Fruit fly (Drosophila melanogaster) whole organism, wandering third instar larva: ENCODE measurements around the gene mRpL9.

ENCODE experiments used
- Dfd ChIP-seq: fragments of >200 bp; optimal IDR thresholded peaks from 2 replicates; lab custom pipeline; 2017; ENCODE audit warnings: missing biosample characterization, missing genetic modification characterization
- Jra ChIP-seq: sonication (Bioruptor generic); optimal IDR thresholded peaks from 2 replicates; lab custom pipeline; 2016; ENCODE audit warnings: missing biosample characterization, missing genetic modification characterization
- OdsH ChIP-seq: fragments of 200-800 bp; sonication (Bioruptor generic); optimal IDR thresholded peaks from 2 replicates; lab custom pipeline; 2016; ENCODE audit warnings: missing biosample characterization, mild to moderate bottlenecking, missing genetic modification characterization
- brk ChIP-seq: fragments of 200-800 bp; sonication (Bioruptor generic); optimal IDR thresholded peaks from 2 replicates; lab custom pipeline; 2016; ENCODE audit warnings: missing biosample characterization, mild to moderate bottlenecking, missing genetic modification characterization
- dmrt93B ChIP-seq: fragments of 200-800 bp; sonication (Bioruptor generic); optimal IDR thresholded peaks from 2 replicates; lab custom pipeline; 2018; ENCODE audit warnings: missing biosample characterization, mild to moderate bottlenecking, missing genetic modification characterization

dm6 chr3R:15379071-15379470 lies 48.5 kb downstream of the mRpL9 start:
- TF ChIP-seq brk (GFP tag; lab: Kevin White, UChicago) (no peak), OdsH (GFP tag; lab: Kevin White, UChicago) (no peak), dmrt93B (no peak), Jra (GFP tag; lab: Kevin White, UChicago) (no peak), Dfd (no peak)
